Fruit fly (Drosophila melanogaster): ENCODE results near the gene vri.

vri gene

dm6 chr2L:5302284-5302683, 13.5 kb downstream of the vri start (continued):
- TF ChIP-seq fkh (GFP tag; optimal IDR thresholded peaks at IDR 0.05): no peak
- TF ChIP-seq Eip75B (GFP tag; optimal IDR thresholded peaks at IDR 0.05): no peak
- no peak for TF ChIP-seq CG11762 (GFP tag; optimal IDR thresholded peaks at IDR 0.05; ENCODE audit: insufficient read depth)
- TF ChIP-seq eg (GFP tag; IDR thresholded peaks at IDR 0.05): peak; percentile 16; the same call in 2 of the 3 replicates
- no peak for TF ChIP-seq CG8119 (GFP tag; IDR thresholded peaks at IDR 0.05)
- TF ChIP-seq CG31627 (GFP tag; optimal IDR thresholded peaks at IDR 0.05): peak; percentile 15
- no peak for TF ChIP-seq CG6276 (GFP tag; optimal IDR thresholded peaks at IDR 0.05)
- peak; percentile 49 for TF ChIP-seq OdsH (GFP tag; optimal IDR thresholded peaks at IDR 0.05)
- no peak for TF ChIP-seq CG3919 (GFP tag; optimal IDR thresholded peaks at IDR 0.05)
- peak; percentile 5 for TF ChIP-seq CG3032 (tag; optimal IDR thresholded peaks at IDR 0.05)
- peak; percentile 16 for TF ChIP-seq CG6792 (GFP tag; optimal IDR thresholded peaks at IDR 0.05)
- TF ChIP-seq CG8632 (GFP tag; optimal IDR thresholded peaks at IDR 0.05): no peak
- peak; percentile 30 for TF ChIP-seq pdm3 (GFP tag; optimal IDR thresholded peaks at IDR 0.05)
- peak; percentile 29 for TF ChIP-seq Hr4 (GFP tag; optimal IDR thresholded peaks at IDR 0.05)
- TF ChIP-seq CG6854 (GFP tag; optimal IDR thresholded peaks at IDR 0.05): no peak
- no peak for TF ChIP-seq cyc (GFP tag; optimal IDR thresholded peaks at IDR 0.05)
- TF ChIP-seq Ets96B (tag; optimal IDR thresholded peaks at IDR 0.05): peak; percentile 25
- TF ChIP-seq CG10631 (GFP tag; optimal IDR thresholded peaks at IDR 0.05): no peak
- no peak for TF ChIP-seq Eip93F (GFP tag; optimal IDR thresholded peaks at IDR 0.05)

dm6 chr2L:5302692-5303043, 13.9 kb downstream of the vri start:
- no peak for TF ChIP-seq esn (GFP tag; optimal IDR thresholded peaks at IDR 0.05)
- TF ChIP-seq CG11902 (GFP tag; optimal IDR thresholded peaks at IDR 0.05): no peak
- TF ChIP-seq Ets21C (GFP tag; optimal IDR thresholded peaks at IDR 0.05): no peak
- TF ChIP-seq CG6854 (GFP tag; optimal IDR thresholded peaks at IDR 0.05): no peak
- TF ChIP-seq acj6 (GFP tag; optimal IDR thresholded peaks at IDR 0.05): no peak
- TF ChIP-seq Eip78C (GFP tag): peak; percentile 35
- no peak for TF ChIP-seq fd85E (GFP tag; optimal IDR thresholded peaks at IDR 0.05)
- TF ChIP-seq CG32006 (GFP tag; optimal IDR thresholded peaks at IDR 0.05): peak; percentile 24
- TF ChIP-seq lz (GFP tag; optimal IDR thresholded peaks at IDR 0.05): no peak

dm6 chr2L:5303044-5303904, 14.5 kb downstream of the vri start:
- TF ChIP-seq CG8632 (GFP tag; optimal IDR thresholded peaks at IDR 0.05): no peak
- peak; percentile 59; the same call in 2 of the 3 replicates for TF ChIP-seq eg (GFP tag; IDR thresholded peaks at IDR 0.05)
- no peak for TF ChIP-seq CG4318 (GFP tag; optimal IDR thresholded peaks at IDR 0.05)
- no peak for TF ChIP-seq pdm3 (GFP tag; optimal IDR thresholded peaks at IDR 0.05)
- no peak for TF ChIP-seq Ets96B (tag; optimal IDR thresholded peaks at IDR 0.05)
- TF ChIP-seq Hr4 (GFP tag; optimal IDR thresholded peaks at IDR 0.05): peak; percentile 19
- TF ChIP-seq CG1621 (tag; optimal IDR thresholded peaks at IDR 0.05): no peak
- no peak for TF ChIP-seq Lpt (GFP tag; optimal IDR thresholded peaks at IDR 0.05)
- no peak for TF ChIP-seq CG9139 (GFP tag; optimal IDR thresholded peaks at IDR 0.05)
- TF ChIP-seq OdsH (GFP tag; optimal IDR thresholded peaks at IDR 0.05): no peak
- no peak for TF ChIP-seq ss (GFP tag; optimal IDR thresholded peaks at IDR 0.05)
- TF ChIP-seq CG10669 (GFP tag; optimal IDR thresholded peaks at IDR 0.05): peak; percentile 17
- peak; percentile 89 for TF ChIP-seq fkh (GFP tag; optimal IDR thresholded peaks at IDR 0.05)
- TF ChIP-seq CG8319 (GFP tag; optimal IDR thresholded peaks at IDR 0.05): no peak
- peak; percentile 84 for TF ChIP-seq vri (GFP tag; optimal IDR thresholded peaks at IDR 0.05)
- peak; percentile 20 for TF ChIP-seq CG32006 (GFP tag; optimal IDR thresholded peaks at IDR 0.05)
- TF ChIP-seq lz (GFP tag; optimal IDR thresholded peaks at IDR 0.05): no peak
- TF ChIP-seq CG34406 (GFP tag; optimal IDR thresholded peaks at IDR 0.05): no peak
- no peak for TF ChIP-seq Sox14 (GFP tag; optimal IDR thresholded peaks at IDR 0.05)
- no peak for TF ChIP-seq cyc (GFP tag; optimal IDR thresholded peaks at IDR 0.05)
- TF ChIP-seq Blimp-1 (GFP tag; optimal IDR thresholded peaks at IDR 0.05): no peak
- TF ChIP-seq CG6854 (GFP tag; optimal IDR thresholded peaks at IDR 0.05): no peak
- peak; percentile 63 for TF ChIP-seq CG6163 (GFP tag; IDR thresholded peaks at IDR 0.05)
- TF ChIP-seq acj6 (GFP tag; optimal IDR thresholded peaks at IDR 0.05): peak; percentile 35
- no peak for TF ChIP-seq CG3032 (tag; optimal IDR thresholded peaks at IDR 0.05)
- TF ChIP-seq Sox15 (GFP tag; optimal IDR thresholded peaks at IDR 0.05): no peak
- TF ChIP-seq dac (GFP tag; optimal IDR thresholded peaks at IDR 0.05): no peak
- TF ChIP-seq Hr39 (GFP tag; optimal IDR thresholded peaks at IDR 0.05): peak; percentile 1
- TF ChIP-seq svp (GFP tag): peak; percentile 64
- no peak for TF ChIP-seq fd59A (GFP tag; optimal IDR thresholded peaks at IDR 0.05)
- no peak for TF ChIP-seq Smox (GFP tag; optimal IDR thresholded peaks at IDR 0.05)
- peak; percentile 36; the same call in 1 of the 3 replicates for TF ChIP-seq CG8119 (GFP tag; IDR thresholded peaks at IDR 0.05)
- no peak for TF ChIP-seq Eip75B (GFP tag; optimal IDR thresholded peaks at IDR 0.05)
